Worm (Caenorhabditis elegans): ENCODE measurements around the gene clec-252.

Gene clec-252

ce11 chrV:18724076-18724475, 24.6 kb downstream of the clec-252 start:
- TF ChIP-seq W03F9.2 (tag; optimal IDR thresholded peaks at IDR 0.05) (no peak), dao-5 (tag; optimal IDR thresholded peaks at IDR 0.05) (no peak), him-1 (tag; optimal IDR thresholded peaks at IDR 0.05) (no peak)

- TF ChIP-seq W03F9.2 (tag; optimal IDR thresholded peaks at IDR 0.05) (peak; percentile 58), him-1 (tag; optimal IDR thresholded peaks at IDR 0.05) (no peak), dao-5 (tag; optimal IDR thresholded peaks at IDR 0.05) (no peak)
These were observed 25.0 kb downstream of the clec-252 start for ce11 chrV:18723604-18724003.

DNA sequence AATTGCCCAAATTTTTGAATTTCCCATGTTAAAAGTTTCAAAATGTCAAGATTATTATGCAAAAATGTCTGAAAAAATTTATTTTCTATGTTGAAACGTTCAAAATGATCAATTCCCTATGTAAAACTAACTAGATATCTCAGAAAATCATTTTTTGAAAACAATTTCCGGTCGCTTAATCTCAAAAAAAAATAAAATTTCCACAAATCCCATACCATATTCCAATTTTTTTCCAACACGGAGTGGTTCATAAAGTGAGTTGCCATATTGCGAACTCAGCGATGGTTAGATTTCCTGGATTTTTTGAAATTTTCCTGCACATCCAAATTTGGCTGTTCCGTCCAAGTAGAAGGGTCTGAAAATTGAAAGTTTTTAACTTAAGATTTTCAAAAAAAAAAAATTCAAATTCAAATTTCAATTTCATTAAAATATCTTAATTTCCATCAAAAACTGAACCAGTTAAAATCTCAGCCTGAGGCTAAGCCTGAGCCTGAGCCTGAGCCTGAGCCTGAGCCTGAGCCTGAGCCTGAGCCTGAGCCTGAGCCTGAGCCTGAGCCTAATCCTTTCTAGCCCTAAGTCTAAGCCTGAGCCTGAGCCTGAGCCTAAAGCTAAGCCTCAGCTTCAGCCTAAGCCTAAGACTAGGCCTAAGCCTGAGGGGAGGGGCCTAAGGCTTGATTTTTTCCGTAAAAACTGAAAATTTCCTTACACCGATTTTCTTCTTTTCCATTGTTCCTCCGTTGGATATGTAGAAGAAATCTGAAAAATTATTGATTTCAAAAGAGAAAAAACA, 25.9 kb downstream of the clec-252 start:
- no peak for TF ChIP-seq him-1 (tag; optimal IDR thresholded peaks at IDR 0.05)

DNA sequence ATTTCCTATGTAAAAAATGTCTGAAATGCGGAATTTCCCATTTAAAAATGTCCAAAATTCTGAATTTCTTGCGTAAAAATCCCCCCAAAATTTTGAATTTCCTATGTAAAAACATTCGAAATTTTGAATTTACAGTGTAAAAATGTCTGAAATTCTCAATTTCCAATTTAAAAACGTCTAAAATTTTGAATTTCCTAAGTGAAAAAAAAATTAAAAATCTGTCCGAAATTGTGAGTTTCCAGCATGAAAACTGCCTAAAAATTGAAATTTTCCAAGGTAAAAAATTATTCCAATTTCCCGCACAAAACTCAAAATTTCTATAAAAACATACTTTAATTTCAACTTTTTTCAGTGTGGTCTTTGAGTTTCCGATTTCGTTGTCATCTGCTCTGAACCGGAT, 26.8 kb downstream of the clec-252 start:
- TF ChIP-seq W03F9.2 (tag; optimal IDR thresholded peaks at IDR 0.05) (no peak), him-1 (tag; optimal IDR thresholded peaks at IDR 0.05) (no peak), dao-5 (tag; optimal IDR thresholded peaks at IDR 0.05) (no peak)

- no peak for TF ChIP-seq him-1 (tag; optimal IDR thresholded peaks at IDR 0.05)
- no peak for TF ChIP-seq W03F9.2 (tag; optimal IDR thresholded peaks at IDR 0.05)
- TF ChIP-seq dao-5 (tag; optimal IDR thresholded peaks at IDR 0.05) = no peak
These were observed 28.6 kb downstream of the clec-252 start, which contains the start of gene Y17D7C.2 for ce11 chrV:18719956-18720489. Gene Y17D7C.2, minus strand, starts transcription at chrV:18719987.

DNA sequence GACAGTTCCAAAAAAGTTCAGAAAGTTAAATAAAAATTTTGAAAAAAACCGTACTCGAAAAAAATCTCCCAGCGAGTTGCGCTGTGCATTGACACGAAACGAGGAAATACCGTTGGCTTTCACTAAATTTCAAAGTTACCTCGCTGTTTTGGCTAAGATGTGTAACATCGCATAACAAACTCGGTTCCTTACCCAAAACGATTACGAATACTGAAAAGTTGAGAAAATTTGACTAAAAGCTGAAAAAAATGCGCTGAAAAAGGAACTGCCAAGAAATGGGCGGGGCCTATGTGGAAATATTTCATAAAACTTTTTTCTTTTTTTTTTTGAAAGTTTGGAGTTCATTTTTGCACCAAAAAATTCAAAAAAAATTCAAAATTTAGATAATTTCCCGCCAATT, 29.2 kb downstream of the clec-252 start:
- TF ChIP-seq W03F9.2 (tag; optimal IDR thresholded peaks at IDR 0.05) (no peak), dao-5 (tag; optimal IDR thresholded peaks at IDR 0.05) (no peak), him-1 (tag; optimal IDR thresholded peaks at IDR 0.05) (no peak)

- TF ChIP-seq W03F9.2 (tag; optimal IDR thresholded peaks at IDR 0.05) = no peak
These were observed 36.5 kb downstream of the clec-252 start for ce11 chrV:18712118-18712517.

- TF ChIP-seq him-1 (tag; optimal IDR thresholded peaks at IDR 0.05) (no peak), W03F9.2 (tag; optimal IDR thresholded peaks at IDR 0.05) (no peak), dao-5 (tag; optimal IDR thresholded peaks at IDR 0.05) (no peak)
These were observed 37.3 kb downstream of the clec-252 start for ce11 chrV:18711362-18711761.

- TF ChIP-seq W03F9.2 (tag; optimal IDR thresholded peaks at IDR 0.05) = no peak
- TF ChIP-seq him-1 (tag; optimal IDR thresholded peaks at IDR 0.05) = no peak
- TF ChIP-seq dao-5 (tag; optimal IDR thresholded peaks at IDR 0.05) = no peak
These were observed 38.6 kb downstream of the clec-252 start for ce11 chrV:18710045-18710490.

DNA sequence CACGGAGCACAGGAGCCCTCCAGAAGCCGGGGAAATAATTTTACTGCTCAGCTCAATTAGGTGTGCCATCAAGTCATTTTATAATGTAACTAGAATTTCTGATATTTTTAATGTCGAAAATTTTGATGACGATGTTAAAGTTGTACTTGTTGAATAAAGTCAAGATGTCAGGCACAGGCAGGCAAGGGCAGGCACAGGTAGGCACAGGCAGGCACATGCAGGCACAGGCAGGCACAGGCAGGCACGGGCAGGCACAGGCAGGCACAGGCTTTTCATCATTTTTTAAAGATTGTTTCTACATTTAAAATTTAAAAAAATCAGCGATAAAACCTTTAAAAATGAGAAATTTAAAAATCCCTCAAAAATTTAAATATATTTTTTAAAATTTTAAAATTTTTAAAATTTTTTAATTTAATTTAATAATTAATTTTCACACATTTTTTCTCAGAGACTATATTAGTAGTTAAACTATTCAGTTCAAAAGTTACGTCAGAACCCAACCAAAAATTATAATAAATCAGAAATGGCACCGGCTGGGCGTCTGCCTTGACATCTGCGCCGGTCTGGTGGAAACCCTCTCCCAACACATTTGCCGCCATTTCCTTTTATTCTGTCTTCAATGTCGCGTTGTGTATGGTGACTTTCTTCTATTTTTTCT, 39.3 kb downstream of the clec-252 start, which contains the start of gene Y17D7C.6:
TSS of gene Y17D7C.6 (plus strand) at position 608 of the 658 bp plus-strand sequence.
- no peak for TF ChIP-seq him-1 (tag; optimal IDR thresholded peaks at IDR 0.05)
- TF ChIP-seq W03F9.2 (tag; optimal IDR thresholded peaks at IDR 0.05) = no peak
- TF ChIP-seq dao-5 (tag; optimal IDR thresholded peaks at IDR 0.05) = no peak

- TF ChIP-seq him-1 (tag; optimal IDR thresholded peaks at IDR 0.05) = no peak
- no peak for TF ChIP-seq dao-5 (tag; optimal IDR thresholded peaks at IDR 0.05)
- TF ChIP-seq W03F9.2 (tag; optimal IDR thresholded peaks at IDR 0.05) = no peak
These were observed 40.6 kb downstream of the clec-252 start for ce11 chrV:18708015-18708414.

ce11 chrV:18706063-18706620, 42.5 kb downstream of the clec-252 start, which contains the start of gene Y17D7C.1:
Gene Y17D7C.1, plus strand, starts transcription at chrV:18706570.
- TF ChIP-seq him-1 (tag; optimal IDR thresholded peaks at IDR 0.05) = no peak
- no peak for TF ChIP-seq dao-5 (tag; optimal IDR thresholded peaks at IDR 0.05)
- TF ChIP-seq W03F9.2 (tag; optimal IDR thresholded peaks at IDR 0.05) = no peak

- no peak for TF ChIP-seq W03F9.2 (tag; optimal IDR thresholded peaks at IDR 0.05)
- no peak for TF ChIP-seq him-1 (tag; optimal IDR thresholded peaks at IDR 0.05)
- no peak for TF ChIP-seq dao-5 (tag; optimal IDR thresholded peaks at IDR 0.05)
These were observed 43.1 kb downstream of the clec-252 start for ce11 chrV:18705319-18706062.

Data from whole organism, L4/young adult.